Fruit fly (Drosophila melanogaster) whole organism, adult: ENCODE results near the gene Calr.

Experiments
- CG11617 ChIP-seq: fragments of 200-800 bp; sonication (Bioruptor generic); optimal IDR thresholded peaks from 2 replicates; lab custom pipeline; 2017; ENCODE audit warnings: mild to moderate bottlenecking, missing biosample characterization, missing genetic modification reagents, missing genetic modification characterization
- CG12768 ChIP-seq: fragments of 200-800 bp; sonication (Bioruptor generic); optimal IDR thresholded peaks from 2 replicates; lab custom pipeline; 2017; ENCODE audit warnings: missing biosample characterization, missing genetic modification characterization, mild to moderate bottlenecking, moderate library complexity, missing genetic modification reagents
- CG14711 ChIP-seq: fragments of 200-800 bp; sonication (Bioruptor generic); optimal IDR thresholded peaks from 2 replicates; lab custom pipeline; 2018; ENCODE audit warnings: missing biosample characterization, mild to moderate bottlenecking, missing genetic modification characterization, moderate library complexity
- CG1620 ChIP-seq: fragments of 200-800 bp; sonication (Bioruptor generic); optimal IDR thresholded peaks from 2 replicates; lab custom pipeline; 2016; ENCODE audit warnings: missing biosample characterization, missing genetic modification characterization
- CG33017 ChIP-seq: fragments of 200-800 bp; sonication (Bioruptor generic); optimal IDR thresholded peaks from 2 replicates; lab custom pipeline; 2018; ENCODE audit warnings: missing biosample characterization, mild to moderate bottlenecking, missing genetic modification characterization, moderate library complexity
- CG5204 ChIP-seq: fragments of 200-800 bp; sonication (Bioruptor generic); optimal IDR thresholded peaks from 2 replicates; lab custom pipeline; 2016; ENCODE audit warnings: missing biosample characterization, missing genetic modification characterization
- CG7045 ChIP-seq: fragments of 200-800 bp; sonication (Bioruptor generic); optimal IDR thresholded peaks from 2 replicates; lab custom pipeline; 2017; ENCODE audit warnings: missing biosample characterization, mild to moderate bottlenecking, missing genetic modification characterization
- CG7101 ChIP-seq: fragments of 200-800 bp; sonication (Bioruptor generic); optimal IDR thresholded peaks from 2 replicates; lab custom pipeline; 2018; ENCODE audit warnings: missing biosample characterization, mild to moderate bottlenecking, missing genetic modification characterization, moderate library complexity
- Clk ChIP-seq: fragments of 200-800 bp; sonication (Bioruptor generic); optimal IDR thresholded peaks from 2 replicates; lab custom pipeline; 2017; ENCODE audit warnings: missing biosample characterization, missing genetic modification characterization
- Crg-1 ChIP-seq: fragments of 200-800 bp; sonication (Bioruptor generic); optimal IDR thresholded peaks from 2 replicates; lab custom pipeline; 2016; ENCODE audit warnings: missing biosample characterization, missing genetic modification characterization
- Hr96 ChIP-seq: fragments of 200-800 bp; sonication (Bioruptor generic); optimal IDR thresholded peaks from 2 replicates; lab custom pipeline; 2016; ENCODE audit warnings: missing biosample characterization, missing genetic modification characterization
- Mnt ChIP-seq: fragments of 200-800 bp; sonication (Bioruptor generic); optimal IDR thresholded peaks from 2 replicates; lab custom pipeline; 2016; ENCODE audit warnings: missing biosample characterization, mild to moderate bottlenecking, missing genetic modification characterization
- bab1 ChIP-seq: fragments of 200-800 bp; sonication (Bioruptor generic); optimal IDR thresholded peaks from 3 replicates; lab custom pipeline; 2019; ENCODE audit warnings: missing biosample characterization, mild to moderate bottlenecking, missing genetic modification characterization, moderate library complexity
- cic ChIP-seq: fragments of 200-800 bp; sonication (Bioruptor generic); optimal IDR thresholded peaks from 2 replicates; lab custom pipeline; 2017; ENCODE audit warnings: missing biosample characterization, mild to moderate bottlenecking, missing genetic modification characterization, moderate library complexity
- cnc ChIP-seq, 2 experiments: fragments of >200 bp; optimal IDR thresholded peaks; 2 replicates each; lab custom pipeline; 2017
- kay ChIP-seq: fragments of 200-800 bp; sonication (Bioruptor generic); peaks from one replicate; lab custom pipeline; 2016; ENCODE audit warnings: missing biosample characterization, missing genetic modification characterization, borderline replicate concordance
- ovo ChIP-seq: fragments of 200-800 bp; sonication (Bioruptor generic); optimal IDR thresholded peaks from 2 replicates; lab custom pipeline; 2016; ENCODE audit warnings: missing biosample characterization, missing genetic modification characterization
- pad ChIP-seq: fragments of 200-800 bp; sonication (Bioruptor generic); optimal IDR thresholded peaks from 3 replicates; lab custom pipeline; 2017; ENCODE audit warnings: missing biosample characterization, missing genetic modification characterization, mild to moderate bottlenecking, moderate library complexity, missing genetic modification reagents
- tj ChIP-seq: fragments of 200-800 bp; sonication (Bioruptor generic); optimal IDR thresholded peaks from 3 replicates; lab custom pipeline; 2017; ENCODE audit warnings: missing biosample characterization, mild to moderate bottlenecking, missing genetic modification characterization, moderate library complexity
- toe ChIP-seq: fragments of 200-800 bp; sonication (Bioruptor generic); optimal IDR thresholded peaks from 2 replicates; lab custom pipeline; 2016; ENCODE audit warnings: missing biosample characterization, missing genetic modification characterization

Calr gene

dm6 chr3R:9630633-9631095 is at the start of gene Calr:
Calr (minus strand) TSS chr3R:9630851.
- no peak for TF ChIP-seq toe (GFP tag; lab: Kevin White, UChicago)
- no peak for TF ChIP-seq Hr96 (GFP tag; lab: Kevin White, UChicago)
- TF ChIP-seq bab1, result peak; percentile 65
- TF ChIP-seq CG7101 (tag; lab: Kevin White, UChicago), result peak; percentile 65
- TF ChIP-seq CG5204, result no peak
- peak; percentile 61 for TF ChIP-seq Crg-1 (GFP tag; lab: Kevin White, UChicago)
- TF ChIP-seq tj (GFP tag; lab: Kevin White, UChicago), result no peak
- TF ChIP-seq CG7045 (GFP tag; lab: Kevin White, UChicago), result peak; percentile 47
- TF ChIP-seq kay (GFP tag; lab: Kevin White, UChicago), result no peak
- TF ChIP-seq CG12768, result peak; percentile 76
- TF ChIP-seq CG1620 (GFP tag; lab: Kevin White, UChicago), result peak; percentile 19
- peak; percentile 87 for TF ChIP-seq Mnt (GFP tag; lab: Kevin White, UChicago)
- TF ChIP-seq cic (GFP tag; lab: Kevin White, UChicago), result peak; percentile 19
- no peak for TF ChIP-seq ovo (GFP tag; lab: Kevin White, UChicago)
- TF ChIP-seq Clk (GFP tag; lab: Kevin White, UChicago), result no peak
- no peak for TF ChIP-seq cnc (optimal IDR thresholded peaks at IDR 0.05; lab: Kevin White, UChicago)
- peak; percentile 42 for TF ChIP-seq pad (GFP tag; lab: Kevin White, UChicago)
- peak; percentile 59 for TF ChIP-seq CG33017
- no peak for TF ChIP-seq CG11617
- TF ChIP-seq CG14711, result peak; percentile 46

- TF ChIP-seq CG33017 (no peak), CG14711 (peak; percentile 89)
These were observed 49.1 kb upstream of the Calr start, which contains the start of gene nmdyn-D7 for dm6 chr3R:9679746-9680145. nmdyn-D7 (plus strand) TSS chr3R:9679939.

- no peak for TF ChIP-seq tj (GFP tag; lab: Kevin White, UChicago)
- peak; percentile 39 for TF ChIP-seq Mnt (GFP tag; lab: Kevin White, UChicago)
- TF ChIP-seq bab1, result peak; percentile 61
- no peak for TF ChIP-seq cic (GFP tag; lab: Kevin White, UChicago)
- TF ChIP-seq CG1620 (GFP tag; lab: Kevin White, UChicago), result peak; percentile 49
- peak; percentile 4 for TF ChIP-seq pad (GFP tag; lab: Kevin White, UChicago)
- TF ChIP-seq CG5204, result no peak
- TF ChIP-seq CG7045 (GFP tag; lab: Kevin White, UChicago), result no peak
- TF ChIP-seq ovo (GFP tag; lab: Kevin White, UChicago), result peak; percentile 18
- TF ChIP-seq CG14711, result peak; percentile 88
- TF ChIP-seq CG7101 (tag; lab: Kevin White, UChicago), result peak; percentile 12
These were observed 47.2 kb upstream of the Calr start, which contains the start of gene p23 for dm6 chr3R:9677734-9678341. p23 (plus strand) TSS chr3R:9677927.

dm6 chr3R:9674968-9675573 is 44.4 kb upstream of the Calr start, which contains the start of gene Nepl12:
Nepl12 (plus strand) TSS chr3R:9675523.
- no peak for TF ChIP-seq toe (GFP tag; lab: Kevin White, UChicago)
- TF ChIP-seq CG33017, result no peak
- TF ChIP-seq cnc (optimal IDR thresholded peaks at IDR 0.05; lab: Kevin White, UChicago), result no peak
- TF ChIP-seq cic (GFP tag; lab: Kevin White, UChicago), result peak; percentile 80
- peak; percentile 63 for TF ChIP-seq CG12768
- TF ChIP-seq CG1620 (GFP tag; lab: Kevin White, UChicago), result no peak
- no peak for TF ChIP-seq CG7101 (tag; lab: Kevin White, UChicago)
- no peak for TF ChIP-seq bab1
- TF ChIP-seq ovo (GFP tag; lab: Kevin White, UChicago), result peak; percentile 3
- TF ChIP-seq pad (GFP tag; lab: Kevin White, UChicago), result peak; percentile 7
- TF ChIP-seq Mnt (GFP tag; lab: Kevin White, UChicago), result peak; percentile 5
- no peak for TF ChIP-seq kay (GFP tag; lab: Kevin White, UChicago)
- TF ChIP-seq Clk (GFP tag; lab: Kevin White, UChicago), result no peak
- no peak for TF ChIP-seq CG14711
- TF ChIP-seq CG5204, result no peak
- no peak for TF ChIP-seq tj (GFP tag; lab: Kevin White, UChicago)

dm6 chr3R:9674196-9674693 is 43.6 kb upstream of the Calr start, which contains the start of gene Dhc1:
Dhc1 (minus strand) TSS chr3R:9674643.
- TF ChIP-seq CG1620 (GFP tag; lab: Kevin White, UChicago), result no peak
- TF ChIP-seq cic (GFP tag; lab: Kevin White, UChicago), result no peak
- no peak for TF ChIP-seq CG5204
- TF ChIP-seq pad (GFP tag; lab: Kevin White, UChicago), result no peak
- no peak for TF ChIP-seq bab1
- no peak for TF ChIP-seq Mnt (GFP tag; lab: Kevin White, UChicago)
- TF ChIP-seq Hr96 (GFP tag; lab: Kevin White, UChicago), result no peak
- TF ChIP-seq CG7101 (tag; lab: Kevin White, UChicago), result no peak
- TF ChIP-seq toe (GFP tag; lab: Kevin White, UChicago), result no peak
- no peak for TF ChIP-seq CG11617
- TF ChIP-seq CG14711, result no peak
- no peak for TF ChIP-seq CG7045 (GFP tag; lab: Kevin White, UChicago)
- TF ChIP-seq Crg-1 (GFP tag; lab: Kevin White, UChicago), result no peak
- no peak for TF ChIP-seq CG12768
- TF ChIP-seq CG33017, result no peak
- TF ChIP-seq cnc (optimal IDR thresholded peaks at IDR 0.05; lab: Kevin White, UChicago), result no peak
- no peak for TF ChIP-seq ovo (GFP tag; lab: Kevin White, UChicago)
- no peak for TF ChIP-seq tj (GFP tag; lab: Kevin White, UChicago)
